Fruit fly (Drosophila melanogaster): ENCODE results near the gene CG8034.

- no peak for TF ChIP-seq CG5204 (GFP tag; optimal IDR thresholded peaks at IDR 0.05)
- TF ChIP-seq Mnt (GFP tag; optimal IDR thresholded peaks at IDR 0.05), result no peak
- no peak for TF ChIP-seq CG7101 (tag; optimal IDR thresholded peaks at IDR 0.05)
- no peak for TF ChIP-seq CG14711 (tag; optimal IDR thresholded peaks at IDR 0.05)
- TF ChIP-seq kay (GFP tag; ENCODE audit: borderline replicate concordance), result no peak
- TF ChIP-seq CG33017 (tag; optimal IDR thresholded peaks at IDR 0.05), result no peak
- TF ChIP-seq cic (GFP tag; optimal IDR thresholded peaks at IDR 0.05), result no peak
- TF ChIP-seq cnc (optimal IDR thresholded peaks at IDR 0.05), result no peak
- no peak for TF ChIP-seq pad (GFP tag; optimal IDR thresholded peaks at IDR 0.05)
- no peak for TF ChIP-seq ovo (GFP tag; optimal IDR thresholded peaks at IDR 0.05)
- TF ChIP-seq bab1 (GFP tag; optimal IDR thresholded peaks at IDR 0.05), result no peak
- no peak for TF ChIP-seq Clk (GFP tag; optimal IDR thresholded peaks at IDR 0.05)
- no peak for TF ChIP-seq Hr96 (GFP tag; optimal IDR thresholded peaks at IDR 0.05)
- no peak for TF ChIP-seq CG11617 (GFP tag; optimal IDR thresholded peaks at IDR 0.05)
Measured at dm6 chrX:19325729-19326473, 27.9 kb upstream of the CG8034 start.
